Fruit fly (Drosophila melanogaster) whole organism, wandering third instar larva: ENCODE data around the gene RpS10a.

Experiments
- Hr78 ChIP-seq: fragments of >200 bp; optimal IDR thresholded peaks from 2 replicates; lab custom pipeline; 2017; ENCODE audit warnings: missing biosample characterization, missing genetic modification characterization
- Hr83 ChIP-seq: fragments of 200-300 bp; sonication (Bioruptor generic); optimal IDR thresholded peaks from 2 replicates; lab custom pipeline; 2016; ENCODE audit warnings: missing biosample characterization, mild to moderate bottlenecking, missing genetic modification characterization, moderate library complexity; ENCODE audit not compliant: poor library complexity, severe bottlenecking
- OdsH ChIP-seq: fragments of 200-800 bp; sonication (Bioruptor generic); optimal IDR thresholded peaks from 2 replicates; lab custom pipeline; 2016; ENCODE audit warnings: missing biosample characterization, mild to moderate bottlenecking, missing genetic modification characterization
- Sp1 ChIP-seq: fragments of 200-800 bp; sonication (Bioruptor generic); optimal IDR thresholded peaks from 3 replicates; lab custom pipeline; 2019; ENCODE audit warnings: missing biosample characterization, mild to moderate bottlenecking, missing genetic modification characterization, moderate library complexity
- br ChIP-seq: fragments of 200-800 bp; sonication (Bioruptor generic); optimal IDR thresholded peaks from 2 replicates; lab custom pipeline; 2016; ENCODE audit warnings: missing biosample characterization, missing genetic modification characterization
- dmrt93B ChIP-seq: fragments of 200-800 bp; sonication (Bioruptor generic); optimal IDR thresholded peaks from 2 replicates; lab custom pipeline; 2018; ENCODE audit warnings: missing biosample characterization, mild to moderate bottlenecking, missing genetic modification characterization
- pan ChIP-seq: fragments of >200 bp; optimal IDR thresholded peaks from 2 replicates; lab custom pipeline; 2017

DNA sequence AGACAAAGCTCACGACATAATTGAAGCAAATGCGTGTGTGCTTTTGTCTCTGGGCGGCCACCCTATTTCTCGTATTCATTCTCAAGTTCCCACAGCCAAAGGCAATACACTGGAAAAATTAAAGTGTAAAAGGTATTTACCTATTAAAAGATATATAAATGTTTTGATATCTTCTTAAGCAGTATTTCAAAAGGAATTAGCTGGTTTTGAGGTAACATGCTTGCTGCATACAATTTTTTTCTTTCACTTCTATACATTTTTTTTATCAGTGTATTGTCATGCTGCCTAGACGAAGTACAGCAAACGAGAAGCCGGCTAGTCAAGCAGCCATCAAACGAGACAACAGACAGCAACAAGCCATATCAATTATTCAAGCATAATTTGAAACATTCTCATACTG lies 38.7 kb upstream of the RpS10a start:
- TF ChIP-seq Sp1 (GFP tag; lab: Kevin White, UChicago) (no peak), pan (lab: Kevin White, UChicago) (no peak), Hr78 (GFP tag; lab: Kevin White, UChicago) (no peak), Hr83 (GFP tag; lab: Kevin White, UChicago) (no peak), dmrt93B (GFP tag; lab: Kevin White, UChicago) (no peak), OdsH (GFP tag; lab: Kevin White, UChicago) (no peak), br (GFP tag; lab: Kevin White, UChicago) (no peak)
